Fruit fly (Drosophila melanogaster) whole organism, embryonic: Measurements from ENCODE around the gene CG44476.

Experiments
- ATbp ChIP-seq: fragments of 200-800 bp; sonication (Bioruptor generic); optimal IDR thresholded peaks from 2 replicates; lab custom pipeline; 2017; ENCODE audit warnings: missing biosample characterization, mild to moderate bottlenecking, missing genetic modification characterization, missing genetic modification reagents
- Bgb ChIP-seq: fragments of 200-800 bp; sonication (Bioruptor generic); IDR thresholded peaks from 2 replicates; pipeline ENCODE4 v1.3.6; 2022; ENCODE audit warnings: missing biosample characterization, missing genetic modification characterization; ENCODE audit not compliant: partially characterized antibody
- CG10321 ChIP-seq: fragments of 200-800 bp; sonication (Bioruptor generic); IDR thresholded peaks from 2 replicates; pipeline ENCODE4 v1.3.6; 2022; ENCODE audit warnings: missing biosample characterization, missing genetic modification characterization
- CG12155 ChIP-seq: fragments of 200-800 bp; sonication (Bioruptor generic); optimal IDR thresholded peaks from 3 replicates; lab custom pipeline; 2016; ENCODE audit warnings: missing biosample characterization, missing genetic modification characterization
- CG13624 ChIP-seq: fragments of 200-800 bp; sonication (Bioruptor generic); optimal IDR thresholded peaks from 2 replicates; lab custom pipeline; 2016; ENCODE audit warnings: missing biosample characterization, missing genetic modification characterization
- CG14667 ChIP-seq: fragments of 200-800 bp; sonication (Bioruptor generic); IDR thresholded peaks from 2 replicates; pipeline ENCODE4 v1.3.6; 2022; ENCODE audit warnings: missing biosample characterization, missing genetic modification characterization
- CG1602 ChIP-seq: fragments of 200-800 bp; sonication (Bioruptor generic); optimal IDR thresholded peaks from 3 replicates; lab custom pipeline; 2016; ENCODE audit warnings: missing biosample characterization, missing genetic modification characterization
- CG17829 ChIP-seq: fragments of 200-800 bp; optimal IDR thresholded peaks from 2 replicates; lab custom pipeline; 2019; ENCODE audit warnings: missing biosample characterization, mild to moderate bottlenecking, missing genetic modification characterization, moderate library complexity
- CG18262 ChIP-seq: fragments of 200-800 bp; optimal IDR thresholded peaks from 3 replicates; lab custom pipeline; 2019; ENCODE audit warnings: missing biosample characterization, mild to moderate bottlenecking, missing genetic modification characterization, moderate library complexity
- CG2875 ChIP-seq: fragments of 200-800 bp; sonication (Bioruptor generic); optimal IDR thresholded peaks from 2 replicates; lab custom pipeline; 2017; ENCODE audit warnings: missing biosample characterization, mild to moderate bottlenecking, missing genetic modification characterization, missing genetic modification reagents
- CG31388 ChIP-seq: fragments of 200-800 bp; sonication (Bioruptor generic); optimal IDR thresholded peaks from 2 replicates; lab custom pipeline; 2016; ENCODE audit warnings: missing biosample characterization, missing genetic modification characterization
- CG31441 ChIP-seq: fragments of 200-800 bp; sonication (Bioruptor generic); IDR thresholded peaks from 2 replicates; pipeline ENCODE4 v1.3.6; 2022; ENCODE audit warnings: missing biosample characterization, missing genetic modification characterization
- CG43689 ChIP-seq: fragments of 200-800 bp; sonication (Bioruptor generic); IDR thresholded peaks from 2 replicates; pipeline ENCODE4 v1.3.6; 2022; ENCODE audit warnings: missing biosample characterization, missing genetic modification characterization
- CG6175 ChIP-seq: fragments of 200-800 bp; sonication (Bioruptor generic); IDR thresholded peaks from 3 replicates; pipeline ENCODE4 v1.3.6; 2022; ENCODE audit warnings: missing biosample characterization, missing genetic modification characterization
- CG6791 ChIP-seq: fragments of 200-800 bp; sonication (Bioruptor generic); IDR thresholded peaks from 3 replicates; pipeline ENCODE4 v1.3.6; 2022; ENCODE audit warnings: missing biosample characterization, missing genetic modification characterization; ENCODE audit not compliant: partially characterized antibody
- CG7745 ChIP-seq: fragments of 200-800 bp; sonication (Bioruptor generic); optimal IDR thresholded peaks from 2 replicates; lab custom pipeline; 2018; ENCODE audit warnings: missing biosample characterization, mild to moderate bottlenecking, missing genetic modification characterization, moderate library complexity
- CG7786 ChIP-seq: fragments of 200-800 bp; sonication (Bioruptor generic); optimal IDR thresholded peaks from 2 replicates; lab custom pipeline; 2016; ENCODE audit warnings: missing biosample characterization, missing genetic modification characterization
- CG9727 ChIP-seq: fragments of 200-800 bp; sonication (Bioruptor generic); optimal IDR thresholded peaks from 3 replicates; lab custom pipeline; 2017; ENCODE audit warnings: missing biosample characterization, mild to moderate bottlenecking, missing genetic modification characterization
- CrebB ChIP-seq: fragments of 200-800 bp; sonication (Bioruptor generic); optimal IDR thresholded peaks from 3 replicates; lab custom pipeline; 2018; ENCODE audit warnings: missing biosample characterization, mild to moderate bottlenecking, missing genetic modification characterization
- E2f1 ChIP-seq: fragments of 200-800 bp; sonication (Bioruptor generic); IDR thresholded peaks from 2 replicates; pipeline ENCODE4 v1.3.6; 2022; ENCODE audit warnings: missing biosample characterization, missing genetic modification characterization
- ERR ChIP-seq: fragments of 200-800 bp; sonication (Bioruptor generic); optimal IDR thresholded peaks from 2 replicates; lab custom pipeline; 2016; ENCODE audit warnings: missing biosample characterization, missing genetic modification characterization
- Elba2 ChIP-seq: fragments of 200-800 bp; sonication (Bioruptor generic); optimal IDR thresholded peaks from 3 replicates; lab custom pipeline; 2016; ENCODE audit warnings: missing biosample characterization, missing genetic modification characterization
- NK7.1 ChIP-seq: fragments of 200-800 bp; sonication (Bioruptor generic); optimal IDR thresholded peaks from 3 replicates; lab custom pipeline; 2016; ENCODE audit warnings: missing biosample characterization, missing genetic modification characterization
- Ravus ChIP-seq: fragments of 200-800 bp; sonication (Bioruptor generic); IDR thresholded peaks from 2 replicates; pipeline ENCODE4 v1.3.6; 2022; ENCODE audit warnings: missing biosample characterization, missing genetic modification characterization
- Rx ChIP-seq: fragments of 200-800 bp; sonication (Bioruptor generic); IDR thresholded peaks from 2 replicates; pipeline ENCODE4 v1.3.6; 2022; ENCODE audit warnings: missing biosample characterization, missing genetic modification characterization
- TFAM ChIP-seq: fragments of 200-800 bp; sonication (Bioruptor generic); optimal IDR thresholded peaks from 2 replicates; lab custom pipeline; 2017; ENCODE audit warnings: missing biosample characterization, missing genetic modification characterization, inconsistent platforms
- al ChIP-seq: fragments of 200-800 bp; sonication (Bioruptor generic); IDR thresholded peaks from 2 replicates; pipeline ENCODE4 v1.3.6; 2022; ENCODE audit warnings: missing biosample characterization, missing genetic modification characterization
- bigmax ChIP-seq: fragments of 200-800 bp; sonication (Bioruptor generic); optimal IDR thresholded peaks from 2 replicates; lab custom pipeline; 2018; ENCODE audit warnings: missing biosample characterization, mild to moderate bottlenecking, missing genetic modification characterization
- bsh ChIP-seq, 2 experiments: fragments of 200-800 bp; sonication (Bioruptor generic); optimal IDR thresholded peaks; 2 replicates each; lab custom pipeline; 2017 to 2018; ENCODE audit warnings: mild to moderate bottlenecking in 2 of 2, missing biosample characterization in 2 of 2, missing genetic modification characterization in 2 of 2, moderate library complexity in 1 of 2
- chn ChIP-seq: fragments of 200-800 bp; sonication (Bioruptor generic); optimal IDR thresholded peaks from 2 replicates; lab custom pipeline; 2016; ENCODE audit warnings: missing biosample characterization, missing genetic modification characterization
- ci ChIP-seq: fragments of 200-800 bp; sonication (Bioruptor generic); IDR thresholded peaks from 3 replicates; pipeline ENCODE4 v1.3.6; 2022; ENCODE audit warnings: missing biosample characterization, missing genetic modification characterization
- croc ChIP-seq: fragments of 200-800 bp; sonication (Bioruptor generic); conservative IDR thresholded peaks from 3 replicates; pipeline ENCODE4 v1.3.6; 2022; ENCODE audit warnings: missing biosample characterization, missing genetic modification characterization
- eve ChIP-seq, 2 experiments: fragments of >200 bp; optimal IDR thresholded peaks; 2 replicates each; lab custom pipeline; 2017; ENCODE audit warnings: missing biosample characterization in 2 of 2, missing genetic modification characterization in 2 of 2
- fd3F ChIP-seq: fragments of 200-800 bp; sonication (Bioruptor generic); optimal IDR thresholded peaks from 2 replicates; lab custom pipeline; 2018; ENCODE audit warnings: missing biosample characterization, mild to moderate bottlenecking, missing genetic modification characterization, moderate library complexity
- fd64A ChIP-seq: fragments of 200-800 bp; sonication (Bioruptor generic); optimal IDR thresholded peaks from 3 replicates; lab custom pipeline; 2018; ENCODE audit warnings: missing biosample characterization, mild to moderate bottlenecking, missing genetic modification characterization
- ftz-f1 ChIP-seq: fragments of 200-800 bp; sonication (Bioruptor generic); optimal IDR thresholded peaks from 2 replicates; lab custom pipeline; 2016; ENCODE audit warnings: missing biosample characterization, missing genetic modification characterization
- gcm ChIP-seq: fragments of 200-800 bp; sonication (Bioruptor generic); optimal IDR thresholded peaks from 2 replicates; lab custom pipeline; 2019; ENCODE audit warnings: missing biosample characterization, mild to moderate bottlenecking, missing genetic modification characterization, moderate library complexity
- grau ChIP-seq: fragments of 200-800 bp; optimal IDR thresholded peaks from 3 replicates; lab custom pipeline; 2019; ENCODE audit warnings: missing biosample characterization, mild to moderate bottlenecking, missing genetic modification characterization, moderate library complexity
- kni ChIP-seq: fragments of 200-800 bp; sonication (Bioruptor generic); optimal IDR thresholded peaks from 3 replicates; lab custom pipeline; 2017; ENCODE audit warnings: mild to moderate bottlenecking, missing biosample characterization, missing genetic modification reagents, missing genetic modification characterization
- luna ChIP-seq: fragments of 200-800 bp; sonication (Bioruptor generic); optimal IDR thresholded peaks from 2 replicates; lab custom pipeline; 2016; ENCODE audit warnings: missing biosample characterization, missing genetic modification characterization
- nerfin-2 ChIP-seq: fragments of 200-800 bp; sonication (Bioruptor generic); IDR thresholded peaks from 2 replicates; pipeline ENCODE4 v1.3.6; 2022; ENCODE audit warnings: missing biosample characterization, missing genetic modification characterization; ENCODE audit not compliant: partially characterized antibody
- pfk ChIP-seq: fragments of 200-800 bp; sonication (Bioruptor generic); optimal IDR thresholded peaks from 2 replicates; lab custom pipeline; 2018; ENCODE audit warnings: missing biosample characterization, mild to moderate bottlenecking, missing genetic modification characterization, moderate library complexity
- pum ChIP-seq: fragments of 200-800 bp; sonication (Bioruptor generic); optimal IDR thresholded peaks from 2 replicates; lab custom pipeline; 2016; ENCODE audit warnings: missing biosample characterization, missing genetic modification characterization
- sens-2 ChIP-seq: fragments of 200-800 bp; sonication (Bioruptor generic); IDR thresholded peaks from 2 replicates; pipeline ENCODE4 v1.3.6; 2022; ENCODE audit warnings: missing biosample characterization, missing genetic modification characterization
- sr ChIP-seq: fragments of 200-800 bp; sonication (Bioruptor generic); IDR thresholded peaks from 3 replicates; pipeline ENCODE4 v1.3.6; 2022; ENCODE audit warnings: missing biosample characterization, missing genetic modification characterization
- tap ChIP-seq: fragments of 200-800 bp; optimal IDR thresholded peaks from 3 replicates; lab custom pipeline; 2019; ENCODE audit warnings: missing biosample characterization, mild to moderate bottlenecking, missing genetic modification characterization, moderate library complexity
- vnd ChIP-seq: fragments of 200-800 bp; sonication (Bioruptor generic); IDR thresholded peaks from 3 replicates; pipeline ENCODE4 v1.3.6; 2022; ENCODE audit warnings: missing biosample characterization, missing genetic modification characterization; ENCODE audit not compliant: partially characterized antibody
- wek ChIP-seq: fragments of 200-800 bp; sonication (Bioruptor generic); optimal IDR thresholded peaks from 3 replicates; lab custom pipeline; 2018; ENCODE audit warnings: missing biosample characterization, mild to moderate bottlenecking, missing genetic modification characterization, moderate library complexity
- wor ChIP-seq: fragments of 200-800 bp; sonication (Bioruptor generic); IDR thresholded peaks from 2 replicates; pipeline ENCODE4 v1.3.6; 2022; ENCODE audit warnings: missing biosample characterization, missing genetic modification characterization
- zfh1 ChIP-seq: fragments of 200-800 bp; sonication (Bioruptor generic); IDR thresholded peaks from 3 replicates; pipeline ENCODE4 v1.3.6; 2022; ENCODE audit warnings: missing biosample characterization, missing genetic modification characterization

The CG44476 gene

dm6 chr2L:18137591-18138247 lies 24.7 kb upstream of the CG44476 start, which contains the start of gene kel:
Gene kel, minus strand, starts transcription at chr2L:18138083.
- TF ChIP-seq CG31388: no peak
- TF ChIP-seq pum: no peak
- no peak for TF ChIP-seq Rx (GFP tag; lab: Robert Waterston, UW)
- no peak; the same call in 1 of the 2 replicates for TF ChIP-seq CG31441 (GFP tag; lab: Robert Waterston, UW)
- TF ChIP-seq Ravus (GFP tag; lab: Robert Waterston, UW): no peak
- peak; percentile 86 for TF ChIP-seq CG6791
- no peak for TF ChIP-seq kni (GFP tag; lab: Kevin White, UChicago)
- TF ChIP-seq wek (GFP tag; lab: Kevin White, UChicago): peak; percentile 83
- 0 out of 3 replicates have a peak, but pooled peaks have one; percentile 9 for TF ChIP-seq sr (GFP tag; lab: Robert Waterston, UW)
- TF ChIP-seq tap (tag; lab: Kevin White, UChicago): no peak
- no peak for TF ChIP-seq CG43689 (GFP tag; lab: Robert Waterston, UW)
- TF ChIP-seq CG14667 (GFP tag; lab: Robert Waterston, UW): no peak
- TF ChIP-seq CG18262 (tag; lab: Kevin White, UChicago): peak; percentile 34
- peak; percentile 61 for TF ChIP-seq CG17829 (tag; lab: Kevin White, UChicago)
- no peak for TF ChIP-seq Elba2
- TF ChIP-seq TFAM (GFP tag; lab: Kevin White, UChicago): no peak
- no peak for TF ChIP-seq luna (GFP tag; lab: Kevin White, UChicago)
- peak; percentile 63 for TF ChIP-seq zfh1 (GFP tag; lab: Robert Waterston, UW)
- no peak for TF ChIP-seq chn (GFP tag; lab: Kevin White, UChicago)
- TF ChIP-seq CG10321: no peak
- peak; percentile 68 for TF ChIP-seq vnd (GFP tag; lab: Robert Waterston, UW)
- TF ChIP-seq pfk (GFP tag; lab: Kevin White, UChicago): peak; percentile 53
- TF ChIP-seq CG7786 (GFP tag; lab: Kevin White, UChicago): no peak
- peak; percentile 62 for TF ChIP-seq fd64A (GFP tag; lab: Kevin White, UChicago)
- peak; percentile 41 for TF ChIP-seq grau (tag; lab: Kevin White, UChicago)
- TF ChIP-seq CrebB (tag; lab: Kevin White, UChicago): peak; percentile 76
- peak; percentile 84 for TF ChIP-seq Bgb (GFP tag; lab: Robert Waterston, UW)
- no peak for TF ChIP-seq croc (GFP tag; lab: Robert Waterston, UW)
- peak; percentile 11 for TF ChIP-seq ftz-f1 (GFP tag; lab: Kevin White, UChicago)
- peak; percentile 75; the same call in 2 of the 3 replicates for TF ChIP-seq ci (GFP tag; lab: Robert Waterston, UW)
- TF ChIP-seq eve (GFP tag; optimal IDR thresholded peaks at IDR 0.05; lab: Kevin White, UChicago): no peak
- TF ChIP-seq ATbp (GFP tag; lab: Kevin White, UChicago): no peak
- no peak for TF ChIP-seq CG6175
- peak; percentile 23 for TF ChIP-seq ERR (GFP tag; lab: Kevin White, UChicago)
- TF ChIP-seq al (GFP tag; lab: Robert Waterston, UW): no peak
- peak; percentile 61 for TF ChIP-seq nerfin-2 (GFP tag; lab: Robert Waterston, UW)
- no peak for TF ChIP-seq sens-2 (GFP tag; lab: Robert Waterston, UW)
- peak; percentile 61 for TF ChIP-seq CG9727 (GFP tag; lab: Kevin White, UChicago)
- no peak for TF ChIP-seq CG7745
- peak; percentile 43 for TF ChIP-seq NK7.1 (GFP tag; lab: Kevin White, UChicago)
- TF ChIP-seq CG13624: peak; percentile 42
- no peak for TF ChIP-seq E2f1 (GFP tag; lab: Robert Waterston, UW)
- TF ChIP-seq gcm: no peak
- no peak for TF ChIP-seq wor (GFP tag; lab: Robert Waterston, UW)
- TF ChIP-seq fd3F (GFP tag; lab: Kevin White, UChicago): no peak
- peak in 1 of 2 experiments; percentile 33 for TF ChIP-seq bsh (GFP tag; optimal IDR thresholded peaks at IDR 0.05; lab: Kevin White, UChicago)
- peak; percentile 35 for TF ChIP-seq bigmax (GFP tag; lab: Kevin White, UChicago)
- peak; percentile 33 for TF ChIP-seq CG2875 (GFP tag; lab: Kevin White, UChicago)
- TF ChIP-seq CG12155 (GFP tag; lab: Kevin White, UChicago): peak; percentile 30
- TF ChIP-seq CG1602 (GFP tag; lab: Kevin White, UChicago): no peak
